Fruit fly (Drosophila melanogaster): ENCODE measurements around the gene Eip75B.
A peak's percentile ranks its signal among the peaks of the same experiment; 100 is the strongest.

The Eip75B gene

DNA sequence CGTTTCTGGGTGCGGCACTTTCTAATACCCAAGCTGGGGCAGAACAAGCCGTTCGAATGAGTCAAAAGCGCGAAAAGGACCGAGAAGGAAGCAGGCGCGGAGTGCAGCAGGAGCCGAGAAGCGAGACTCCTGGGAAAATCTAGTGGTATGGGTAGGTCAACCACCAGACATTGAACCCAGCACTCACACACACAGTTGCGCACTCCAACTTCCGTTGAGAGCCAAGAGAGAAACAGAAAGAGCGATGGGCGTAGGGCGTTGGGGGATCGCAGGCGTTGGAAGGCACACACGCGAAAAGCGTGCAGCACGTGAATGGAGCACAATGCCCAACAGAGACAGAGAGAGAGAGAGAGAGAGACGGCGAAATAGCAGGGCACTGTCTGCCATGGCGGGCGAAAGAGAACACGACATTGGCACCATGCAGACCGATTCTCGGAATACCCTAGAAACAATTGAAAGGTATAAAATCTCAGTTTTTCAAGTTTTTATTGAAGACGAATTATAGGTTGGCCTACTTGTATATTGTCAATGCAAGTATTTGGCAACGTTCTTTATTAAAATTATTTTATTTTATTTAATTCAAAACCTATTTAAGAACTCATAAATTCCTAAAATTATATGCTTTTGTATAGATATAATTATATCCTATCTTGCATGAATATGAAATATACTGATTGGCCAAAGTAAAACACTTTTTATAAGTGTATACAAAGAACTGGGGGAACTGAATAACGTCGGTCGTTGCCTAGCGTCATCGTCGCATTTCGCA is 13.3 kb upstream of the Eip75B start:
- no peak for TF ChIP-seq Rel (GFP tag; optimal IDR thresholded peaks at IDR 0.05)
- peak; percentile 6 for TF ChIP-seq Rel (tag; optimal IDR thresholded peaks at IDR 0.05)
- TF ChIP-seq dmrt93B (GFP tag; optimal IDR thresholded peaks at IDR 0.05), result peak; percentile 79
- peak; percentile 56 for TF ChIP-seq Dif (GFP tag; optimal IDR thresholded peaks at IDR 0.05; ENCODE audit: partially characterized antibody)
- peak; percentile 15 for TF ChIP-seq Hr83 (GFP tag; optimal IDR thresholded peaks at IDR 0.05; ENCODE audit: poor library complexity, severe bottlenecking)
- peak; percentile 73 for TF ChIP-seq psq (GFP tag; optimal IDR thresholded peaks at IDR 0.05)
- peak; percentile 81 for TF ChIP-seq Sp1 (GFP tag; optimal IDR thresholded peaks at IDR 0.05)
- TF ChIP-seq Hnf4 (GFP tag; optimal IDR thresholded peaks at IDR 0.05), result peak; percentile 5
- TF ChIP-seq rgr (GFP tag; optimal IDR thresholded peaks at IDR 0.05), result peak; percentile 52
- no peak for TF ChIP-seq dsf (GFP tag; optimal IDR thresholded peaks at IDR 0.05; ENCODE audit: borderline replicate concordance)
- TF ChIP-seq br (GFP tag; optimal IDR thresholded peaks at IDR 0.05), result no peak
- peak in 1 of 2 experiments; percentile 19 for TF ChIP-seq dl (GFP tag; optimal IDR thresholded peaks at IDR 0.05; ENCODE audit: insufficient read depth in 1 of 2, partially characterized antibody in 2 of 2)
- peak; percentile 41 for TF ChIP-seq woc (GFP tag; optimal IDR thresholded peaks at IDR 0.05)
- TF ChIP-seq foxo (GFP tag; optimal IDR thresholded peaks at IDR 0.05), result peak in 1 of 2 experiments; percentile 69
- TF ChIP-seq Abd-B (GFP tag; optimal IDR thresholded peaks at IDR 0.05), result no peak
- peak; percentile 45 for TF ChIP-seq OdsH (GFP tag; optimal IDR thresholded peaks at IDR 0.05)
- TF ChIP-seq fru (GFP tag; optimal IDR thresholded peaks at IDR 0.05), result peak; percentile 48
- peak; percentile 17 for TF ChIP-seq h (GFP tag; optimal IDR thresholded peaks at IDR 0.05)
- peak; percentile 51 for TF ChIP-seq CG9705 (GFP tag; optimal IDR thresholded peaks at IDR 0.05)
- no peak for TF ChIP-seq Jra (GFP tag; optimal IDR thresholded peaks at IDR 0.05)
- peak; percentile 78 for TF ChIP-seq HLH106 (tag; optimal IDR thresholded peaks at IDR 0.05)

DNA sequence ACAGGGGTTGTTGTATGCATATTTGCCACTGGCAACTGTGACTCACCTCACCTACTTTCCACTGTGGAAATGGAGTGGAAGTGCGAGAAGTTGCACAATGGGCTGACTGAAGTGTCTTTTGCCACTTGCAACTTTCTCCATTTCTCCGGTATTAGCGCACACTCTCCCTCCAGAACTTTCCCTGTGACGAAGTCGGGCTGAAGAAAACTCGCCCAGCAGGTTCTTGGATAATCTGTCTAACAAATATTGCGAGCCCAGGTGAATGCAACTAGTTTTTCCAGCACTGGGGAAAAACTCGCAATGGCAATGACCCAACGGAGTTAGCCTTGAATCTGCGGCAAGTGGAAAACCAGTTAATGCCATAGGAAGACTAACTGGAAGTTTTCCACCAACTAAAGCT is 12.2 kb upstream of the Eip75B start:
- no peak for TF ChIP-seq Jra (GFP tag; optimal IDR thresholded peaks at IDR 0.05)

DNA sequence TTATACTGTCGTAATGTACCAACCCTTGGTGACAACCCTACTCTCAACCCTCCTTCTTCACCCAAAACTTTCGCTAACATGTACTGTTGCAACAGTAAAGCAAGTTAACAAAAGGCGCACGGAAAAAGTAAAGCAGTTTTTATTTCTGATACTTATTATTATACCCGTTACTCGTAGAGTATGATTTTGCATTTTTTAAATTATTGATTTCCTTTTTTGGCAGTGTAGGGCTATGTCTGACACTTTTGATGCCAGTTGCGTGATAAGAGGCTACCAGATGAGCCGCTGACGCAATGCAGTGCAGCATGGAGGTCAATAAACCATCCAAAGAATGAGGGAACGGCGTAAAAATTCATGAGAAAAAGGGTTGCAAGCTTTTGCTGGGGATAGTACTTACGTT is 11.4 kb upstream of the Eip75B start:
- TF ChIP-seq pan (optimal IDR thresholded peaks at IDR 0.05) (no peak), woc (GFP tag; optimal IDR thresholded peaks at IDR 0.05) (no peak)

DNA sequence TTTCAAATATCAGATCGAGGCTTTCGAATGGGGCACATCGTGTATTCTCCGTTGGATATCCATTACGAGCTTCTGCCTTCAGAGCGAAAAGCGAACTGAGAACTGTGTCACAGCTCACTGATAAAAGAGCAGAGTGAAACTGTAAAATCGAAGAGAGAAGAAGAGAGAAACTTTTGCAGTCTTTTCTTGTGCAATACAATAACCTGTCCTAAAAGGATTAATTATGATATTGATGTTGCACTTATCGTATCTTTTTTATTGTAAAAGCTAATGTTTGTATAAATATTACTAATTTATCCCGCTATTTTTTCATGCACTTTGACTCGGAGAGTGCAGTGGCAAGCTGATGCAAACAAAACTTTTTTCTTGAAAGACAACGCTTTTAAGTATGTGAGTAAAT is 10.5 kb upstream of the Eip75B start:
- no peak for TF ChIP-seq Sp1 (GFP tag; optimal IDR thresholded peaks at IDR 0.05)
- no peak for TF ChIP-seq fru (GFP tag; optimal IDR thresholded peaks at IDR 0.05)
- TF ChIP-seq Hnf4 (GFP tag; optimal IDR thresholded peaks at IDR 0.05), result no peak
- TF ChIP-seq foxo (GFP tag; optimal IDR thresholded peaks at IDR 0.05), result no peak
- no peak for TF ChIP-seq psq (GFP tag; optimal IDR thresholded peaks at IDR 0.05)
- TF ChIP-seq dl (GFP tag; optimal IDR thresholded peaks at IDR 0.05; ENCODE audit: insufficient read depth in 1 of 2, partially characterized antibody in 2 of 2), result no peak
- TF ChIP-seq CG9705 (GFP tag; optimal IDR thresholded peaks at IDR 0.05), result no peak
- no peak for TF ChIP-seq rgr (GFP tag; optimal IDR thresholded peaks at IDR 0.05)

DNA sequence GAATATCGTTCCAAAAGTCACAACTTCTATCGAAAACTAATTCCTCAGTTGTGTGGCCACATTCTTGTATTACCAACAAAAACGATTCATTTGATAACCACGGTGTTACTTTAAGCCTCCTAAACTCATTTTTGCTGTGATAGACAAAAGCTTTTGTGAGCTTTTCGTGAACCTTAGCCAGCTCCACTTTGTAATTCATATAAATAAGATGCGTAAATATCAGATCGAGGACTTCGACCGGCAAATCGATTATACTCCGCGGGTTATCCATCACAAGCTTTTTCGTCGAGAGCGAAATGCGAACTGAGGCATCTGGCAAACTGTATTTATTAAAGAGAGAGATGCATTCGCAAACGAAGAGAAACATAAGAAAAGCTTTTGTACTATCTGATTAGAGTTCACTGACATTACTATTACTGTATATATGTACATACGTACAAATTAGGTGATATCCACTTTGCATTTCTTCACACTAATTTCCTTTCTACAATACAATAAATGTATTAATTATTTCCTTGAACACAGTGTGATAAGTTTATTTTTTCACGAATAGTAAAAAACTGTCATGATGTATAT is 9.2 kb upstream of the Eip75B start, which contains the start of gene CG44004:
TSS of gene CG44004 (minus strand) at position 305 of the 576 bp plus-strand sequence.
- TF ChIP-seq psq (GFP tag; optimal IDR thresholded peaks at IDR 0.05) (no peak), GATAd (GFP tag; optimal IDR thresholded peaks at IDR 0.05) (no peak), Abd-B (GFP tag; optimal IDR thresholded peaks at IDR 0.05) (no peak), ey (GFP tag; optimal IDR thresholded peaks at IDR 0.05) (no peak), Sp1 (GFP tag; optimal IDR thresholded peaks at IDR 0.05) (no peak), lola (GFP tag; optimal IDR thresholded peaks at IDR 0.05) (no peak), pan (optimal IDR thresholded peaks at IDR 0.05) (no peak), Jra (GFP tag; optimal IDR thresholded peaks at IDR 0.05) (no peak), HLH106 (tag; optimal IDR thresholded peaks at IDR 0.05) (no peak), Hr83 (GFP tag; optimal IDR thresholded peaks at IDR 0.05; ENCODE audit: poor library complexity, severe bottlenecking) (no peak)

DNA sequence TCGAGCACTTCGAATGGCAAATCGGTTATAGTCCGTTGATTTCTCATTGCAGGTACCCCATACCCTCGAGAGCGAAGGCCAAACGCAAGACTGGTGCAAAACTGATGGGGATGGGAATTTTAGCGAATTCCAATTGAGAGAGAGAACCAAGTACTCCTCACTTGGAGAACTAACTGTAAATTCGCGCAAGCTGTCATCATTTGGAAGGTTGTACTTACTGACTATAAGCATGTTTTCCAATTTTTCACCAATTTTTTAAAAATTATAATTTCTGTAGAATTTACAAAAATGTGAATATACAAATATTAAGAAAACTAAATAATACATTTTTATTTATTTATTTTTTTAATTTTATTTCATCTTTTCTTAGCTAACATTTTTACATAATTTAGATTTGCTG is 7.5 kb upstream of the Eip75B start, which contains the start of gene CG44005:
TSS of gene CG44005 (minus strand) at position 101 of the 400 bp plus-strand sequence.
- TF ChIP-seq Dif (GFP tag; optimal IDR thresholded peaks at IDR 0.05; ENCODE audit: partially characterized antibody), result no peak
- no peak for TF ChIP-seq Mio (GFP tag; optimal IDR thresholded peaks at IDR 0.05)
- TF ChIP-seq sage (GFP tag; optimal IDR thresholded peaks at IDR 0.05), result no peak
- TF ChIP-seq OdsH (GFP tag; optimal IDR thresholded peaks at IDR 0.05), result no peak
- TF ChIP-seq CrebA (GFP tag; optimal IDR thresholded peaks at IDR 0.05; ENCODE audit: borderline replicate concordance), result no peak
- no peak for TF ChIP-seq CG9705 (GFP tag; optimal IDR thresholded peaks at IDR 0.05)
- TF ChIP-seq sv (GFP tag; optimal IDR thresholded peaks at IDR 0.05), result no peak
- no peak for TF ChIP-seq fru (GFP tag; optimal IDR thresholded peaks at IDR 0.05)
- TF ChIP-seq Hnf4 (GFP tag; optimal IDR thresholded peaks at IDR 0.05), result no peak
- TF ChIP-seq br (GFP tag; optimal IDR thresholded peaks at IDR 0.05), result no peak
- TF ChIP-seq rgr (GFP tag; optimal IDR thresholded peaks at IDR 0.05), result no peak
- TF ChIP-seq GATAd (GFP tag; optimal IDR thresholded peaks at IDR 0.05), result no peak
- TF ChIP-seq tai (GFP tag; optimal IDR thresholded peaks at IDR 0.05), result no peak
- TF ChIP-seq dsf (GFP tag; optimal IDR thresholded peaks at IDR 0.05; ENCODE audit: borderline replicate concordance), result no peak
- TF ChIP-seq h (GFP tag; optimal IDR thresholded peaks at IDR 0.05), result no peak
- no peak for TF ChIP-seq woc (GFP tag; optimal IDR thresholded peaks at IDR 0.05)
- no peak for TF ChIP-seq CG32264 (GFP tag; optimal IDR thresholded peaks at IDR 0.05)
- no peak for TF ChIP-seq Sp1 (GFP tag; optimal IDR thresholded peaks at IDR 0.05)
- no peak for TF ChIP-seq Myc (optimal IDR thresholded peaks at IDR 0.05)
- TF ChIP-seq N (GFP tag; optimal IDR thresholded peaks at IDR 0.05), result no peak
